Fruit fly (Drosophila melanogaster) whole organism, embryonic: ENCODE measurements around the gene CG14043.

ENCODE experiments used
- Adf1 ChIP-seq: fragments of 200-800 bp; sonication (Bioruptor generic); IDR thresholded peaks from 2 replicates; pipeline ENCODE4 v1.3.6; 2022; ENCODE audit warnings: missing biosample characterization, missing genetic modification characterization
- CG10321 ChIP-seq: fragments of 200-800 bp; sonication (Bioruptor generic); IDR thresholded peaks from 2 replicates; pipeline ENCODE4 v1.3.6; 2022; ENCODE audit warnings: missing biosample characterization, missing genetic modification characterization
- CG10366 ChIP-seq: fragments of 200-800 bp; sonication (Bioruptor generic); IDR thresholded peaks from 2 replicates; pipeline ENCODE4 v1.3.6; 2022; ENCODE audit warnings: missing biosample characterization, missing genetic modification characterization
- CG10462 ChIP-seq: fragments of 200-800 bp; sonication (Bioruptor generic); optimal IDR thresholded peaks from 2 replicates; lab custom pipeline; 2016; ENCODE audit warnings: missing biosample characterization, missing genetic modification characterization
- CG11456 ChIP-seq: fragments of 200-800 bp; sonication (Bioruptor generic); IDR thresholded peaks from 3 replicates; pipeline ENCODE4 v1.3.6; 2022; ENCODE audit warnings: missing biosample characterization, missing genetic modification characterization
- CG12299 ChIP-seq: fragments of 200-800 bp; sonication (Bioruptor generic); optimal IDR thresholded peaks from 2 replicates; lab custom pipeline; 2018; ENCODE audit warnings: missing biosample characterization, mild to moderate bottlenecking, missing genetic modification characterization
- CG15696 ChIP-seq: fragments of 200-800 bp; sonication (Bioruptor generic); optimal IDR thresholded peaks from 2 replicates; lab custom pipeline; 2019; ENCODE audit warnings: missing biosample characterization, mild to moderate bottlenecking, missing genetic modification characterization, moderate library complexity
- CG16863 ChIP-seq: fragments of 200-800 bp; sonication (Bioruptor generic); optimal IDR thresholded peaks from 3 replicates; lab custom pipeline; 2016; ENCODE audit warnings: missing biosample characterization, missing genetic modification characterization
- CG17328 ChIP-seq: fragments of 200-800 bp; sonication (Bioruptor generic); IDR thresholded peaks from 2 replicates; pipeline ENCODE4 v1.3.6; 2022; ENCODE audit warnings: missing biosample characterization, missing genetic modification characterization
- CG17359 ChIP-seq: fragments of 200-800 bp; sonication (Bioruptor generic); optimal IDR thresholded peaks from 3 replicates; lab custom pipeline; 2018; ENCODE audit warnings: missing biosample characterization, mild to moderate bottlenecking, missing genetic modification characterization, moderate library complexity
- CG18011 ChIP-seq: fragments of 200-800 bp; sonication (Bioruptor generic); optimal IDR thresholded peaks from 2 replicates; lab custom pipeline; 2017; ENCODE audit warnings: missing biosample characterization, missing genetic modification characterization, mild to moderate bottlenecking, moderate library complexity, missing genotype
- CG18262 ChIP-seq: fragments of 200-800 bp; optimal IDR thresholded peaks from 3 replicates; lab custom pipeline; 2019; ENCODE audit warnings: missing biosample characterization, mild to moderate bottlenecking, missing genetic modification characterization, moderate library complexity
- CG32772 ChIP-seq: fragments of 200-800 bp; sonication (Bioruptor generic); IDR thresholded peaks from 2 replicates; pipeline ENCODE4 v1.3.6; 2022; ENCODE audit warnings: missing biosample characterization, missing genetic modification characterization
- CG33213 ChIP-seq: fragments of 200-800 bp; sonication (Bioruptor generic); optimal IDR thresholded peaks from 3 replicates; lab custom pipeline; 2016; ENCODE audit warnings: missing biosample characterization, missing genetic modification characterization
- Camta ChIP-seq: fragments of 200-800 bp; sonication (Bioruptor generic); optimal IDR thresholded peaks from 2 replicates; lab custom pipeline; 2016; ENCODE audit warnings: missing biosample characterization, missing genetic modification characterization
- Dad ChIP-seq: fragments of 200-800 bp; sonication (Bioruptor generic); optimal IDR thresholded peaks from 3 replicates; lab custom pipeline; 2016; ENCODE audit warnings: missing biosample characterization, missing genetic modification characterization
- Dek ChIP-seq: fragments of 200-800 bp; sonication (Bioruptor generic); optimal IDR thresholded peaks from 3 replicates; lab custom pipeline; 2019; ENCODE audit warnings: missing biosample characterization, mild to moderate bottlenecking, missing genetic modification characterization, moderate library complexity
- E2f1 ChIP-seq: fragments of 200-800 bp; sonication (Bioruptor generic); IDR thresholded peaks from 2 replicates; pipeline ENCODE4 v1.3.6; 2022; ENCODE audit warnings: missing biosample characterization, missing genetic modification characterization
- Ets65A ChIP-seq: fragments of 200-800 bp; sonication (Bioruptor generic); peaks from one replicate; lab custom pipeline; 2016; ENCODE audit warnings: missing biosample characterization, missing genetic modification characterization
- H15 ChIP-seq: fragments of 200-800 bp; sonication (Bioruptor generic); IDR thresholded peaks from 3 replicates; pipeline ENCODE4 v1.3.6; 2022; ENCODE audit warnings: missing biosample characterization, missing genetic modification characterization
- HLHmδ ChIP-seq: fragments of 200-800 bp; sonication (Bioruptor generic); optimal IDR thresholded peaks from 2 replicates; lab custom pipeline; 2018; ENCODE audit warnings: missing biosample characterization, mild to moderate bottlenecking, missing genetic modification characterization, moderate library complexity
- Hey ChIP-seq: fragments of 200-800 bp; sonication (Bioruptor generic); optimal IDR thresholded peaks from 3 replicates; lab custom pipeline; 2018; ENCODE audit warnings: missing biosample characterization, mild to moderate bottlenecking, missing genetic modification characterization
- Hr51 ChIP-seq, 2 experiments: fragments of 200-800 bp; sonication (Bioruptor generic); optimal IDR thresholded peaks; 2 replicates in 1 of 2; 3 replicates in 1 of 2; lab custom pipeline; 2016 to 2018; ENCODE audit warnings: missing biosample characterization in 2 of 2, missing genetic modification characterization in 2 of 2, mild to moderate bottlenecking in 1 of 2, moderate library complexity in 1 of 2
- Kr ChIP-seq: fragments of 200-800 bp; sonication (Bioruptor generic); optimal IDR thresholded peaks from 2 replicates; lab custom pipeline; 2017; ENCODE audit warnings: missing biosample characterization, mild to moderate bottlenecking, missing genetic modification characterization
- Oaz ChIP-seq: fragments of 200-800 bp; sonication (Bioruptor generic); IDR thresholded peaks from 2 replicates; pipeline ENCODE4 v1.3.6; 2022; ENCODE audit warnings: missing biosample characterization, missing genetic modification characterization
- Opbp ChIP-seq: fragments of 200-800 bp; sonication (Bioruptor generic); IDR thresholded peaks from 3 replicates; pipeline ENCODE4 v1.3.6; 2022; ENCODE audit warnings: missing biosample characterization, missing genetic modification characterization; ENCODE audit not compliant: partially characterized antibody
- ara ChIP-seq: fragments of 200-800 bp; sonication (Bioruptor generic); IDR thresholded peaks from 2 replicates; pipeline ENCODE4 v1.3.6; 2022; ENCODE audit warnings: missing biosample characterization, missing genetic modification characterization
- cad ChIP-seq: fragments of >200 bp; optimal IDR thresholded peaks from 2 replicates; lab custom pipeline; 2017; ENCODE audit warnings: missing biosample characterization, missing genetic modification characterization
- cg ChIP-seq: fragments of 200-800 bp; sonication (Bioruptor generic); optimal IDR thresholded peaks from 3 replicates; lab custom pipeline; 2019; ENCODE audit warnings: missing biosample characterization, mild to moderate bottlenecking, missing genetic modification characterization, moderate library complexity
- disco-r ChIP-seq: fragments of 200-800 bp; sonication (Bioruptor generic); optimal IDR thresholded peaks from 2 replicates; lab custom pipeline; 2016; ENCODE audit warnings: missing biosample characterization, missing genetic modification characterization
- eve ChIP-seq, 2 experiments: fragments of >200 bp; optimal IDR thresholded peaks; 2 replicates each; lab custom pipeline; 2017; ENCODE audit warnings: missing biosample characterization in 2 of 2, missing genetic modification characterization in 2 of 2
- fd64A ChIP-seq: fragments of 200-800 bp; sonication (Bioruptor generic); optimal IDR thresholded peaks from 3 replicates; lab custom pipeline; 2018; ENCODE audit warnings: missing biosample characterization, mild to moderate bottlenecking, missing genetic modification characterization
- fd96Cb ChIP-seq: fragments of 200-800 bp; sonication (Bioruptor generic); optimal IDR thresholded peaks from 2 replicates; lab custom pipeline; 2018; ENCODE audit warnings: missing biosample characterization, mild to moderate bottlenecking, missing genetic modification characterization, moderate library complexity
- ftz-f1 ChIP-seq: fragments of 200-800 bp; sonication (Bioruptor generic); optimal IDR thresholded peaks from 2 replicates; lab custom pipeline; 2016; ENCODE audit warnings: missing biosample characterization, missing genetic modification characterization
- gcm ChIP-seq: fragments of 200-800 bp; sonication (Bioruptor generic); optimal IDR thresholded peaks from 2 replicates; lab custom pipeline; 2019; ENCODE audit warnings: missing biosample characterization, mild to moderate bottlenecking, missing genetic modification characterization, moderate library complexity
- hth ChIP-seq: fragments of >200 bp; optimal IDR thresholded peaks from 2 replicates; lab custom pipeline; 2017; ENCODE audit warnings: inconsistent platforms
- kah ChIP-seq: fragments of 200-800 bp; sonication (Bioruptor generic); optimal IDR thresholded peaks from 2 replicates; lab custom pipeline; 2018; ENCODE audit warnings: missing biosample characterization, mild to moderate bottlenecking, missing genetic modification characterization
- lola ChIP-seq, 3 experiments: fragments of >200 bp in 2 of 3; fragments of 200-800 bp in 1 of 3; sonication (Bioruptor generic) in 1 of 3; optimal IDR thresholded peaks; 2 replicates each; lab custom pipeline; 2017 to 2019; ENCODE audit warnings: missing biosample characterization in 3 of 3, missing genetic modification characterization in 3 of 3, mild to moderate bottlenecking in 1 of 3, moderate library complexity in 1 of 3
- oc ChIP-seq: fragments of 200-800 bp; sonication (Bioruptor generic); optimal IDR thresholded peaks from 2 replicates; lab custom pipeline; 2018; ENCODE audit warnings: missing biosample characterization, mild to moderate bottlenecking, missing genetic modification characterization, moderate library complexity
- pho ChIP-seq: fragments of 200-800 bp; sonication (Bioruptor generic); optimal IDR thresholded peaks from 2 replicates; lab custom pipeline; 2016; ENCODE audit warnings: missing biosample characterization, missing genetic modification characterization
- pita ChIP-seq: fragments of 200-800 bp; sonication (Bioruptor generic); optimal IDR thresholded peaks from 2 replicates; lab custom pipeline; 2017; ENCODE audit warnings: missing biosample characterization, mild to moderate bottlenecking, missing genetic modification characterization
- prd ChIP-seq, 3 experiments: fragments of >200 bp in 2 of 3; fragments of 200-800 bp in 1 of 3; sonication (Bioruptor generic) in 1 of 3; optimal IDR thresholded peaks in 2 of 3; IDR thresholded peaks in 1 of 3; 2 replicates in 2 of 3; 3 replicates in 1 of 3; pipeline versions ENCODE4 v1.3.6 to Lab custom; 2017 to 2022; ENCODE audit warnings: missing biosample characterization in 1 of 3, missing genetic modification characterization in 1 of 3
- pum ChIP-seq: fragments of 200-800 bp; sonication (Bioruptor generic); optimal IDR thresholded peaks from 2 replicates; lab custom pipeline; 2016; ENCODE audit warnings: missing biosample characterization, missing genetic modification characterization
- repo ChIP-seq: fragments of 200-800 bp; sonication (Bioruptor generic); optimal IDR thresholded peaks from 2 replicates; lab custom pipeline; 2016; ENCODE audit warnings: missing biosample characterization, missing genetic modification characterization
- sd ChIP-seq: fragments of 200-800 bp; sonication (Bioruptor generic); optimal IDR thresholded peaks from 3 replicates; lab custom pipeline; 2018; ENCODE audit warnings: missing biosample characterization, mild to moderate bottlenecking, missing genetic modification characterization, moderate library complexity
- sim ChIP-seq: fragments of 200-800 bp; sonication (Bioruptor generic); IDR thresholded peaks from 2 replicates; pipeline ENCODE4 v1.3.6; 2022; ENCODE audit warnings: missing biosample characterization, missing genetic modification characterization
- sima ChIP-seq: fragments of 200-800 bp; sonication (Bioruptor generic); optimal IDR thresholded peaks from 2 replicates; lab custom pipeline; 2016; ENCODE audit warnings: missing biosample characterization, missing genetic modification characterization
- sr ChIP-seq: fragments of 200-800 bp; sonication (Bioruptor generic); IDR thresholded peaks from 3 replicates; pipeline ENCODE4 v1.3.6; 2022; ENCODE audit warnings: missing biosample characterization, missing genetic modification characterization
- tx ChIP-seq: fragments of 200-800 bp; sonication (Bioruptor generic); optimal IDR thresholded peaks from 2 replicates; lab custom pipeline; 2016; ENCODE audit warnings: missing biosample characterization, missing genetic modification characterization
- wek ChIP-seq: fragments of 200-800 bp; sonication (Bioruptor generic); optimal IDR thresholded peaks from 3 replicates; lab custom pipeline; 2018; ENCODE audit warnings: missing biosample characterization, mild to moderate bottlenecking, missing genetic modification characterization, moderate library complexity
- zfh2 ChIP-seq: fragments of 200-800 bp; sonication (Bioruptor generic); optimal IDR thresholded peaks from 2 replicates; lab custom pipeline; 2016; ENCODE audit warnings: missing biosample characterization, missing genetic modification characterization

Gene CG14043

dm6 chr2L:4945300-4945699 lies 26.2 kb upstream of the CG14043 start, which contains the start of the genes mRpL24 and betaggt-I (continued):
- peak; percentile 81 for TF ChIP-seq CG10321
- TF ChIP-seq H15 (GFP tag; lab: Robert Waterston, UW): peak; percentile 96
- TF ChIP-seq CG10366 (GFP tag; lab: Robert Waterston, UW): peak; percentile 97
- no peak for TF ChIP-seq cg (GFP tag; lab: Kevin White, UChicago)
- peak in 1 of 3 experiments; percentile 96 for TF ChIP-seq lola (GFP tag; optimal IDR thresholded peaks at IDR 0.05; lab: Kevin White, UChicago)
- TF ChIP-seq CG12299 (tag; lab: Kevin White, UChicago): peak; percentile 96
- peak; percentile 74 for TF ChIP-seq wek
- peak; percentile 53 for TF ChIP-seq disco-r (GFP tag; lab: Kevin White, UChicago)
- TF ChIP-seq CG33213 (GFP tag; lab: Kevin White, UChicago): peak; percentile 66
- peak; percentile 91 for TF ChIP-seq CG10462 (GFP tag; lab: Kevin White, UChicago)
- TF ChIP-seq CG18262: peak; percentile 97
- TF ChIP-seq Dek (tag; lab: Kevin White, UChicago): peak; percentile 97
- no peak for TF ChIP-seq Kr (GFP tag; lab: Kevin White, UChicago)
- peak; percentile 97 for TF ChIP-seq E2f1 (GFP tag; lab: Robert Waterston, UW)
- TF ChIP-seq Hr51 (GFP tag; optimal IDR thresholded peaks at IDR 0.05; lab: Kevin White, UChicago): peak; percentile 85 to 97
- TF ChIP-seq gcm (GFP tag; lab: Kevin White, UChicago): peak; percentile 96
- no peak for TF ChIP-seq sima (GFP tag; lab: Kevin White, UChicago)
- peak; percentile 49 for TF ChIP-seq ftz-f1
- no peak for TF ChIP-seq eve (GFP tag; optimal IDR thresholded peaks at IDR 0.05; lab: Kevin White, UChicago)
- TF ChIP-seq Oaz (GFP tag; lab: Robert Waterston, UW): peak; percentile 95
- peak; percentile 80 for TF ChIP-seq CG16863 (GFP tag; lab: Kevin White, UChicago)
- TF ChIP-seq Opbp: no peak
- TF ChIP-seq Ets65A (GFP tag; lab: Kevin White, UChicago): peak; percentile 94
- TF ChIP-seq fd64A (GFP tag; lab: Kevin White, UChicago): peak; percentile 53
- TF ChIP-seq CG17359: peak; percentile 97
- TF ChIP-seq cad: no peak
- peak; percentile 97 for TF ChIP-seq CG15696
- no peak for TF ChIP-seq pita (GFP tag; lab: Kevin White, UChicago)
- TF ChIP-seq sd (tag; lab: Kevin White, UChicago): peak; percentile 89
- TF ChIP-seq prd (optimal IDR thresholded peaks at IDR 0.05; lab: Kevin White, UChicago): no peak
- TF ChIP-seq prd (GFP tag; IDR thresholded peaks at IDR 0.05; lab: Robert Waterston, UW): peak; percentile 97
- peak; percentile 80 for TF ChIP-seq kah (GFP tag; lab: Kevin White, UChicago)
- TF ChIP-seq repo (GFP tag; lab: Kevin White, UChicago): peak; percentile 12
- TF ChIP-seq Hey (tag; lab: Kevin White, UChicago): peak; percentile 70
- peak; percentile 74 for TF ChIP-seq tx (GFP tag; lab: Kevin White, UChicago)
- peak; percentile 80 for TF ChIP-seq pum (GFP tag; lab: Kevin White, UChicago)
- TF ChIP-seq CG18011 (GFP tag; lab: Kevin White, UChicago): peak; percentile 85
- TF ChIP-seq CG11456 (GFP tag; lab: Robert Waterston, UW): peak; percentile 94
- no peak for TF ChIP-seq HLHmδ (GFP tag; lab: Kevin White, UChicago)
- TF ChIP-seq fd96Cb (tag; lab: Kevin White, UChicago): peak; percentile 94
- peak; percentile 49 for TF ChIP-seq Dad (GFP tag; lab: Kevin White, UChicago)
- peak; percentile 97 for TF ChIP-seq ara (GFP tag; lab: Robert Waterston, UW)
- peak; percentile 68 for TF ChIP-seq Camta (GFP tag; lab: Kevin White, UChicago)
- peak; percentile 92 for TF ChIP-seq sim (GFP tag; lab: Robert Waterston, UW)
- peak; percentile 95 for TF ChIP-seq oc (tag; lab: Kevin White, UChicago)
- TF ChIP-seq hth (lab: Kevin White, UChicago): no peak
- peak; percentile 96 for TF ChIP-seq CG32772 (GFP tag; lab: Robert Waterston, UW)
- peak; percentile 89 for TF ChIP-seq pho (GFP tag; lab: Kevin White, UChicago)
- peak; percentile 87 for TF ChIP-seq zfh2 (GFP tag; lab: Kevin White, UChicago)
- TF ChIP-seq CG17328 (GFP tag; lab: Robert Waterston, UW): peak; percentile 98
- TF ChIP-seq sr: peak; percentile 75
- TF ChIP-seq Adf1: peak; percentile 84
